Worm (Caenorhabditis elegans): ENCODE results near the gene fbxa-24.

Gene fbxa-24

DNA sequence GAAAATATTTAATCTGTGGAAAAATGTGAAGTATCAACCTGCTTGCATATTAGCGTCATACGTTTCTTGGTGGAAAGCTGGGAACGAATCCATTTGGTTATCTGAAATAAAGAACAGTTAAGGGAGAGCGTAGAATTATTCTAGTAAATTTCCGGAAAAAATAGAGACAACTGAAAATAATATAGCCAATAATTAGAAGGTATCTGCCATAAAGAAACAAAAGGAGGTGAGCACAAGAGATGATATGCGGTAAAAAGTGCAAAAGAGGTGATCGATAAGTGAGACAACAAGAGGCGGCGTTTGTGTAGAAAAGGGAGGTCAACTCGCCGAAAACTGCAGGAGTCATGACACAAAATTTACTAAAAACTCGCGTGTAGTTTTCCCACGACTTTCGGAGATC, 36.9 kb upstream of the fbxa-24 start, which contains the start of gene T24E12.11:
Gene T24E12.11 (minus strand): TSS at position 101 of the 400 bp plus-strand sequence.
- TF ChIP-seq drap-1 (GFP tag; optimal IDR thresholded peaks at IDR 0.05) (no peak), hlh-1 (tag; optimal IDR thresholded peaks at IDR 0.05) (no peak), sem-2 (GFP tag; optimal IDR thresholded peaks at IDR 0.05) (no peak), elt-3 (tag; optimal IDR thresholded peaks at IDR 0.05) (no peak)

DNA sequence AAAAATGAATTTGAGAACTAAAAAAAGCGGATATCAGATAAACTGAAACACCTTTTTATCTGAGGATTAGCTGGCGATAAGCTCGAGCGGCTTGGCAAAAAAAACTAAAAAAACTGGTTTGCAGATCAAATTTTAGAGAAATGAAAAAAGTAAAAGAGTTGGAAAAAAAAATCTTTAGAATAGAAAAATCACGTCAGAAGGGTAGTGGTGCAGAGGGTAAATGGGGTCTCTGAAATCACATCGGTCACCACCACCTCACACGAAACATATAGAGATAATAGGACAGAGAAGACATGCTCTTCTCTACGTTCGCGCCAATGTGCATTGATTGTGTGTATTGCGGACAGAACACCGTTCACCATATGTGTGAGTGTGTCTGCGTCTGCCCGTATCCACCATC, 35.1 kb upstream of the fbxa-24 start:
- TF ChIP-seq nhr-237 (tag; optimal IDR thresholded peaks at IDR 0.05) (no peak), elt-1 (tag; optimal IDR thresholded peaks at IDR 0.05; ENCODE audit: borderline replicate concordance, insufficient read depth) (no peak), nhr-28 (tag; optimal IDR thresholded peaks at IDR 0.05) (no peak), lin-13 (tag; optimal IDR thresholded peaks at IDR 0.05) (no peak), lsy-2 (tag; optimal IDR thresholded peaks at IDR 0.05) (no peak)

DNA sequence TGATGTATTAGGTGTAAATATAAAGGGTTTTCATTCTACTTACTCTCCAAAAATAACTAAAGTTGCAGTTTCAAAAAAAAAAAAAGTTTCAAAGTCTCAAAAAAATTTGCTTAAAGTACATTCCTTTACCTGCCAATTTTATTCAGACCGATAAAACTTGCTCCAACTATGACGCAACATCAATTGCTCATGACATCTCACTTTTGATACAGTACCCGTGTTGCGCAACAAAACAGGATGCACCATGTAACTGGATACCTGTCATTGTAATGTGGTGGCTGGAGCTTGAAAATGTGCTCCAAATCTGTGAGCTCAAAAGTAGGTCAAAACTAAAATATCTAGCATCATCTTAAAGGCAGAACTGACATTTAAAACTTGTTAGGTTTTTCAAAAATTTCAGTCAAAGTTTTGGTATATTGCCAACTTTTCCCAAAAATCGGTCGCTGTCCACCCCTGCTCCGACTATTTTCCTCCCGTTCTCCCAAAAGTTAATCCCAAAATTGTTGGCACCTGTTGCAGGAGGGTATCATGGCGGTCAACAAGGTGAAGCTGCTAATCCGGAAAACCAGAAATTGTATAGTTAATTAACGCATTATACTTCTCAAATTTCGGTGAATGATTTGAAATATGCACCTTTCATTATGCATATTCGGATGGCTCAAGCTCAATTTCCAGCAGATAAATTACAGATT, 33.9 kb upstream of the fbxa-24 start, which contains the start of gene T24E12.2:
Gene T24E12.2 (plus strand): TSS at position 642 of the 692 bp plus-strand sequence.
- TF ChIP-seq zip-8 (tag; optimal IDR thresholded peaks at IDR 0.05): peak; percentile 99
- TF ChIP-seq snpc-4 (tag; optimal IDR thresholded peaks at IDR 0.05): no peak
- no peak for TF ChIP-seq flh-1 (GFP tag; optimal IDR thresholded peaks at IDR 0.05)

DNA sequence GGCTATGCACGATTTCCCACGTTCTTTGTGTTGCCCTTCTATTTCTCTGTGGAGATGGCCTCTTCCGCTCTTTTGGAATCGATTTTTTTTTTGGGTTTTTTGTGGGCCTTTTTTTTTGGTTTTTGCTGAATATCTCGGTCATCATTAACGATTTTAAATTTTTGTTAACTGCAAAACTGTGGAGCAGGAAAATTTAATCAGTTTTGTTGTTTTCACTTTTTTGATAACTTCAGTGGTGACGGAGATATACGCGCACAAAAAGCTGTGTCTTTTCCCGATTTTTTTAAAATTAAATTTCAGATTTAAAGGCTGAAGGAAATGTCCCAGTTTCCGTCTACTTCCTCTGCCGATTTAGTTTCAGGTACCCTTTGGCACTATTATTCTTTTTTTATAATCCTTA, 31.1 kb upstream of the fbxa-24 start, which contains the start of gene T24E12.1:
Gene T24E12.1 (plus strand): TSS at position 301 of the 400 bp plus-strand sequence.
- TF ChIP-seq snpc-4 (tag; optimal IDR thresholded peaks at IDR 0.05) (no peak), elt-3 (tag; optimal IDR thresholded peaks at IDR 0.05) (no peak), nhr-76 (tag; optimal IDR thresholded peaks at IDR 0.05) (no peak), sem-2 (GFP tag; optimal IDR thresholded peaks at IDR 0.05) (no peak), tbx-8 (GFP tag; optimal IDR thresholded peaks at IDR 0.05) (no peak), elt-1 (tag; optimal IDR thresholded peaks at IDR 0.05; ENCODE audit: borderline replicate concordance, insufficient read depth) (no peak), M03D4.4 (tag; optimal IDR thresholded peaks at IDR 0.05) (no peak), ceh-43 (GFP tag; optimal IDR thresholded peaks at IDR 0.05) (no peak), bed-3 (GFP tag; optimal IDR thresholded peaks at IDR 0.05) (no peak), unc-120 (tag; optimal IDR thresholded peaks at IDR 0.05; ENCODE audit: poor library complexity, severe bottlenecking) (no peak), sptf-1 (tag; optimal IDR thresholded peaks at IDR 0.05) (no peak), nhr-28 (tag; optimal IDR thresholded peaks at IDR 0.05) (no peak), ceh-83 (GFP tag; optimal IDR thresholded peaks at IDR 0.05) (no peak)

DNA sequence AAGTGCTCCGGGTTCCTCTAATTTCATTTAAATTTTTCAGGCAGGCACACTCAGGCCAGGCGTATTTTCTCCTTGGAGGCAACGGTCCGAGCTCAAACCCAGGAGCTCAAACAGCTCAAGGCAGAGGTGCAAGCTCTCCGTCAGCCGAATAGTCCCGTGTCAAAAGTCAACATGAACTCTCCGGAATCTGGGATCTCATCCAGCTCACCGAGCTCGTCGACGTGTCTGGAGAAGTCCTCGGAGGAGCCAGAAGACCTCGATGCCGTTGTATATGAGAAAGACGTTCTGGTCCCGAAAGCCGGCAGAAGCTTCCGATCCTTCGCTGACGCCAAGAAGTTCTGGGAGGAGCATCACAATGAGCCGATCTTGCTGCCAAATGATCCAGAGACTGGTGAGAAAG, 30.6 kb upstream of the fbxa-24 start:
- TF ChIP-seq tbx-8 (GFP tag; optimal IDR thresholded peaks at IDR 0.05): no peak
- TF ChIP-seq ztf-11 (tag; optimal IDR thresholded peaks at IDR 0.05): no peak
- TF ChIP-seq nhr-2 (tag; optimal IDR thresholded peaks at IDR 0.05): no peak
- TF ChIP-seq sptf-1 (tag; optimal IDR thresholded peaks at IDR 0.05): no peak
- no peak for TF ChIP-seq mls-2 (tag; optimal IDR thresholded peaks at IDR 0.05)
- no peak for TF ChIP-seq blmp-1 (tag; optimal IDR thresholded peaks at IDR 0.05)
- no peak for TF ChIP-seq mab-5 (tag; optimal IDR thresholded peaks at IDR 0.05)
- TF ChIP-seq drap-1 (GFP tag; optimal IDR thresholded peaks at IDR 0.05): no peak
- no peak for TF ChIP-seq nhr-237 (tag; optimal IDR thresholded peaks at IDR 0.05)
- no peak for TF ChIP-seq mep-1 (tag; optimal IDR thresholded peaks at IDR 0.05)
- no peak for TF ChIP-seq nhr-28 (tag; optimal IDR thresholded peaks at IDR 0.05)
- TF ChIP-seq ceh-43 (GFP tag; optimal IDR thresholded peaks at IDR 0.05): no peak
- TF ChIP-seq lsy-2 (tag; optimal IDR thresholded peaks at IDR 0.05): no peak
- no peak for TF ChIP-seq nhr-76 (tag; optimal IDR thresholded peaks at IDR 0.05)
- TF ChIP-seq unc-39 (tag; optimal IDR thresholded peaks at IDR 0.05): no peak

DNA sequence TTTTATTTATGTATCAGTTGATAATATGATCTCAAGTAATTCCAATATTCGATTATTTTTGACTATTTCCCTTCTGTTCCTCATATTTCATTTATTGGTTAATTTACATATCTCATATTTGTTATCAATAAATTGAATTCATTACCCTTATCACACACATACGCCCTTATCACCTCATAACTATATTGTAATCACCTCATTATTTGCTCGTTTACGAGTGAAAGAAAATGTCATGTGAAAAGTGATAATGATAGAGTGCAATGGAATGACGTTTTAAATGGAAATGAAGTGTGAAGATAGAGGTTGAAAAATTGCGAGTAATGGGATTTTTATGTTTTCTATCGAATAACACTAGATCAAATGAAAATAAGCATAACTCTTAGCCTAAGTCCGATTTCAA, 29.8 kb upstream of the fbxa-24 start:
- TF ChIP-seq drap-1 (GFP tag; optimal IDR thresholded peaks at IDR 0.05) (no peak), pha-4 (tag; optimal IDR thresholded peaks at IDR 0.05) (no peak), tbx-8 (GFP tag; optimal IDR thresholded peaks at IDR 0.05) (no peak), lin-13 (tag; optimal IDR thresholded peaks at IDR 0.05) (no peak), nhr-2 (tag; optimal IDR thresholded peaks at IDR 0.05) (no peak), unc-39 (tag; optimal IDR thresholded peaks at IDR 0.05) (no peak), mep-1 (tag; optimal IDR thresholded peaks at IDR 0.05) (no peak), elt-3 (tag; optimal IDR thresholded peaks at IDR 0.05) (no peak), lsy-2 (tag; optimal IDR thresholded peaks at IDR 0.05) (no peak), ces-1 (GFP tag; optimal IDR thresholded peaks at IDR 0.05) (no peak), cnd-1 (tag; optimal IDR thresholded peaks at IDR 0.05) (no peak), ham-2 (GFP tag; optimal IDR thresholded peaks at IDR 0.05) (no peak), mls-2 (tag; optimal IDR thresholded peaks at IDR 0.05) (no peak), flh-1 (GFP tag; optimal IDR thresholded peaks at IDR 0.05) (no peak), blmp-1 (tag; optimal IDR thresholded peaks at IDR 0.05) (no peak), mab-5 (tag; optimal IDR thresholded peaks at IDR 0.05) (no peak), bed-3 (GFP tag; optimal IDR thresholded peaks at IDR 0.05) (no peak)
